Worm (Caenorhabditis elegans) whole organism, L3 larva: ENCODE data around the gene npr-36.

Experiments
- aly-2 ChIP-seq: fragments of 150-350 bp; optimal IDR thresholded peaks from 2 replicates; lab custom pipeline; 2014; ENCODE audit warnings: missing biosample characterization, missing genetic modification characterization
- ama-1 ChIP-seq: fragments of 150-350 bp; optimal IDR thresholded peaks from 2 replicates; lab custom pipeline; 2018
- egl-27 ChIP-seq: sonication (generic microtip); optimal IDR thresholded peaks from 4 replicates; lab custom pipeline; 2017; ENCODE audit warnings: missing biosample characterization, missing genetic modification reagents, missing genetic modification characterization
- elt-2 ChIP-seq: sonication (generic microtip); optimal IDR thresholded peaks from 2 replicates; lab custom pipeline; 2016; ENCODE audit warnings: missing genetic modification reagents, mild to moderate bottlenecking, missing genetic modification characterization, missing compliant biosample characterization
- fos-1 ChIP-seq: fragments of 150-350 bp; optimal IDR thresholded peaks from 2 replicates; lab custom pipeline; 2014; ENCODE audit warnings: missing biosample characterization, missing genetic modification characterization
- mml-1 ChIP-seq: fragments of 150-350 bp; sonication (generic microtip); optimal IDR thresholded peaks from 3 replicates; lab custom pipeline; 2014; ENCODE audit warnings: missing biosample characterization, missing genetic modification characterization
- nhr-11 ChIP-seq: fragments of 150-350 bp; optimal IDR thresholded peaks from 2 replicates; lab custom pipeline; 2014; ENCODE audit warnings: missing biosample characterization, missing genetic modification characterization
- nhr-28 ChIP-seq: fragments of 150-350 bp; optimal IDR thresholded peaks from 2 replicates; lab custom pipeline; 2014; ENCODE audit warnings: missing biosample characterization, missing genetic modification characterization
- nhr-76 ChIP-seq: fragments of 150-350 bp; sonication (generic microtip); optimal IDR thresholded peaks from 5 replicates; lab custom pipeline; 2014; ENCODE audit warnings: missing biosample characterization, missing genetic modification characterization
- nhr-77 ChIP-seq: fragments of 150-350 bp; optimal IDR thresholded peaks from 2 replicates; lab custom pipeline; 2014; ENCODE audit warnings: missing biosample characterization, missing genetic modification characterization
- sea-2 ChIP-seq: fragments of 150-350 bp; sonication (generic microtip); optimal IDR thresholded peaks from 4 replicates; lab custom pipeline; 2014; ENCODE audit warnings: missing biosample characterization, missing genetic modification reagents, missing genetic modification characterization
- ztf-11 ChIP-seq: fragments of 150-350 bp; optimal IDR thresholded peaks from 2 replicates; lab custom pipeline; 2014; ENCODE audit warnings: missing biosample characterization, missing genetic modification characterization

ce11 chrX:17327226-17327625, 32.3 kb upstream of the npr-36 start:
- TF ChIP-seq ztf-11 (tag; lab: Kevin White, UChicago) (no peak), nhr-77 (tag; lab: Kevin White, UChicago) (no peak), ama-1 (lab: Kevin White, UChicago) (no peak), elt-2 (tag; lab: Kevin White, UChicago) (no peak), mml-1 (tag; lab: Kevin White, UChicago) (no peak), nhr-76 (no peak), aly-2 (tag; lab: Kevin White, UChicago) (no peak), fos-1 (no peak), egl-27 (tag; lab: Kevin White, UChicago) (no peak), nhr-28 (tag; lab: Kevin White, UChicago) (no peak), sea-2 (GFP tag; lab: Kevin White, UChicago) (no peak), nhr-11 (tag; lab: Kevin White, UChicago) (no peak)
